Fruit fly (Drosophila melanogaster) whole organism, pupa: Measurements from ENCODE around the gene cry.

Experiments used
- CG10348 ChIP-seq: fragments of 200-800 bp; sonication (Bioruptor generic); IDR thresholded peaks from 2 replicates; pipeline ENCODE4 v1.3.6; 2022; ENCODE audit warnings: missing biosample characterization, missing genetic modification characterization
- CG12605 ChIP-seq: fragments of 200-800 bp; sonication (Bioruptor generic); IDR thresholded peaks from 2 replicates; pipeline ENCODE4 v1.3.6; 2022; ENCODE audit warnings: missing biosample characterization, missing genetic modification characterization
- CG13204 ChIP-seq: fragments of 200-800 bp; sonication (Bioruptor generic); optimal IDR thresholded peaks from 2 replicates; lab custom pipeline; 2018; ENCODE audit warnings: missing biosample characterization, mild to moderate bottlenecking, missing genetic modification characterization, moderate library complexity
- CG14655 ChIP-seq: fragments of 200-800 bp; sonication (Bioruptor generic); optimal IDR thresholded peaks from 3 replicates; lab custom pipeline; 2017; ENCODE audit warnings: mild to moderate bottlenecking, missing biosample characterization, missing genetic modification reagents, missing genetic modification characterization
- CG15710 ChIP-seq: fragments of 200-800 bp; sonication (Bioruptor generic); optimal IDR thresholded peaks from 2 replicates; lab custom pipeline; 2018; ENCODE audit warnings: missing biosample characterization, mild to moderate bottlenecking, missing genetic modification characterization, moderate library complexity
- CG17806 ChIP-seq: fragments of 200-800 bp; sonication (Bioruptor generic); optimal IDR thresholded peaks from 2 replicates; lab custom pipeline; 2018; ENCODE audit warnings: missing biosample characterization, mild to moderate bottlenecking, missing genetic modification characterization, moderate library complexity
- CG32121 ChIP-seq: fragments of 200-800 bp; sonication (Bioruptor generic); IDR thresholded peaks from 2 replicates; pipeline ENCODE4 v1.3.6; 2022; ENCODE audit warnings: missing biosample characterization, missing genetic modification characterization
- CG34367 ChIP-seq: fragments of 200-800 bp; sonication (Bioruptor generic); optimal IDR thresholded peaks from 2 replicates; lab custom pipeline; 2018; ENCODE audit warnings: missing biosample characterization, mild to moderate bottlenecking, missing genetic modification characterization
- CG4496 ChIP-seq: fragments of 200-800 bp; sonication (Bioruptor generic); IDR thresholded peaks from 3 replicates; pipeline ENCODE4 v1.3.6; 2022; ENCODE audit warnings: missing biosample characterization, missing genetic modification characterization
- CG8159 ChIP-seq: fragments of 200-800 bp; sonication (Bioruptor generic); optimal IDR thresholded peaks from 3 replicates; lab custom pipeline; 2018; ENCODE audit warnings: missing biosample characterization, mild to moderate bottlenecking, missing genetic modification characterization, moderate library complexity
- CG8301 ChIP-seq: fragments of 200-800 bp; sonication (Bioruptor generic); optimal IDR thresholded peaks from 2 replicates; lab custom pipeline; 2018; ENCODE audit warnings: missing biosample characterization, mild to moderate bottlenecking, missing genetic modification characterization
- CG9948 ChIP-seq: fragments of 200-800 bp; sonication (Bioruptor generic); optimal IDR thresholded peaks from 2 replicates; lab custom pipeline; 2018; ENCODE audit warnings: missing biosample characterization, mild to moderate bottlenecking, missing genetic modification characterization, moderate library complexity
- D1 ChIP-seq: fragments of 200-800 bp; sonication (Bioruptor generic); optimal IDR thresholded peaks from 2 replicates; lab custom pipeline; 2018; ENCODE audit warnings: missing biosample characterization, mild to moderate bottlenecking, missing genetic modification characterization, moderate library complexity
- EcR ChIP-seq: fragments of 200-800 bp; sonication (Bioruptor generic); optimal IDR thresholded peaks from 3 replicates; lab custom pipeline; 2019; ENCODE audit warnings: missing biosample characterization, missing genetic modification characterization, mild to moderate bottlenecking, moderate library complexity, missing genetic modification reagents
- Ets98B ChIP-seq: fragments of 200-800 bp; sonication (Bioruptor generic); IDR thresholded peaks from 2 replicates; pipeline ENCODE4 v1.3.6; 2022; ENCODE audit warnings: missing biosample characterization, missing genetic modification characterization
- Pif1A ChIP-seq: fragments of 200-800 bp; sonication (Bioruptor generic); optimal IDR thresholded peaks from 3 replicates; lab custom pipeline; 2016; ENCODE audit warnings: missing biosample characterization, missing genetic modification characterization
- Pif1B ChIP-seq: fragments of 200-800 bp; sonication (Bioruptor generic); optimal IDR thresholded peaks from 3 replicates; lab custom pipeline; 2016; ENCODE audit warnings: missing biosample characterization, missing genetic modification characterization
- Snoo ChIP-seq: fragments of 200-800 bp; sonication (Bioruptor generic); optimal IDR thresholded peaks from 3 replicates; lab custom pipeline; 2017; ENCODE audit warnings: missing biosample characterization, mild to moderate bottlenecking, missing genetic modification characterization, inconsistent platforms
- fd96Ca ChIP-seq: fragments of 200-800 bp; sonication (Bioruptor generic); IDR thresholded peaks from 3 replicates; pipeline ENCODE4 v1.3.6; 2022; ENCODE audit warnings: missing biosample characterization, missing genetic modification characterization
- gl ChIP-seq: fragments of 200-800 bp; sonication (Bioruptor generic); optimal IDR thresholded peaks from 2 replicates; lab custom pipeline; 2018; ENCODE audit warnings: missing biosample characterization, mild to moderate bottlenecking, missing genetic modification characterization
- rn ChIP-seq: fragments of 200-800 bp; sonication (Bioruptor generic); IDR thresholded peaks from 2 replicates; pipeline ENCODE4 v1.3.6; 2022; ENCODE audit warnings: missing biosample characterization, missing genetic modification characterization

Gene cry

dm6 chr3R:19211778-19212177 lies at the start of gene cry:
TSS of gene cry (plus strand) at chr3R:19212154.
- peak; percentile 84 for TF ChIP-seq Pif1B (GFP tag; lab: Kevin White, UChicago)
- TF ChIP-seq Pif1A: peak; percentile 86
- peak; percentile 76 for TF ChIP-seq Snoo (tag; lab: Kevin White, UChicago)
- TF ChIP-seq CG12605 (GFP tag; lab: Robert Waterston, UW): peak; percentile 65
- TF ChIP-seq CG9948 (tag; lab: Kevin White, UChicago): peak; percentile 95
- TF ChIP-seq CG34367 (tag; lab: Kevin White, UChicago): peak; percentile 91
- no peak for TF ChIP-seq EcR (GFP tag; lab: Kevin White, UChicago)
- peak; percentile 77 for TF ChIP-seq fd96Ca (GFP tag; lab: Robert Waterston, UW)
- TF ChIP-seq CG14655 (GFP tag; lab: Kevin White, UChicago): peak; percentile 95
- TF ChIP-seq CG17806: peak; percentile 93
- no peak for TF ChIP-seq CG10348 (GFP tag; lab: Robert Waterston, UW)
- TF ChIP-seq CG8301: peak; percentile 90
- TF ChIP-seq rn: peak; percentile 53; the same call in 1 of the 2 replicates
- TF ChIP-seq CG32121: peak; percentile 82; the same call in 1 of the 2 replicates
- TF ChIP-seq D1 (tag; lab: Kevin White, UChicago): peak; percentile 80
- peak; percentile 76 for TF ChIP-seq Ets98B (GFP tag; lab: Robert Waterston, UW)
- peak; percentile 95 for TF ChIP-seq CG15710 (tag; lab: Kevin White, UChicago)
- TF ChIP-seq CG13204: peak; percentile 88
- peak; percentile 78 for TF ChIP-seq CG4496 (GFP tag; lab: Robert Waterston, UW)
- peak; percentile 77 for TF ChIP-seq gl (tag; lab: Kevin White, UChicago)
- TF ChIP-seq CG8159 (tag; lab: Kevin White, UChicago): peak; percentile 96

dm6 chr3R:19163972-19164819 lies 47.8 kb upstream of the cry start, which contains the start of gene sqz:
TSS of gene sqz (plus strand) at chr3R:19164211.
- TF ChIP-seq D1 (tag; lab: Kevin White, UChicago) (peak; percentile 12), gl (tag; lab: Kevin White, UChicago) (peak; percentile 95), CG9948 (tag; lab: Kevin White, UChicago) (peak; percentile 44), CG32121 (peak; percentile 68), CG17806 (peak; percentile 42), CG10348 (GFP tag; lab: Robert Waterston, UW) (no peak), CG13204 (peak; percentile 75), Pif1B (GFP tag; lab: Kevin White, UChicago) (peak; percentile 75), rn (peak; percentile 17; the same call in 1 of the 2 replicates), Pif1A (peak; percentile 62), Ets98B (GFP tag; lab: Robert Waterston, UW) (peak; percentile 85), Snoo (tag; lab: Kevin White, UChicago) (peak; percentile 75), CG8159 (tag; lab: Kevin White, UChicago) (peak; percentile 72), CG8301 (peak; percentile 73), fd96Ca (GFP tag; lab: Robert Waterston, UW) (peak; percentile 79), CG4496 (GFP tag; lab: Robert Waterston, UW) (peak; percentile 84), CG15710 (tag; lab: Kevin White, UChicago) (peak; percentile 75), CG12605 (GFP tag; lab: Robert Waterston, UW) (peak; percentile 93), CG14655 (GFP tag; lab: Kevin White, UChicago) (peak; percentile 83), CG34367 (tag; lab: Kevin White, UChicago) (peak; percentile 72), EcR (GFP tag; lab: Kevin White, UChicago) (peak; percentile 63)

- TF ChIP-seq CG13204 (no peak), Pif1B (GFP tag; lab: Kevin White, UChicago) (no peak), CG32121 (peak; percentile 37; the same call in 1 of the 2 replicates), Snoo (tag; lab: Kevin White, UChicago) (peak; percentile 34), CG4496 (GFP tag; lab: Robert Waterston, UW) (peak; percentile 66; the same call in 2 of the 3 replicates), Pif1A (peak; percentile 20), CG8159 (tag; lab: Kevin White, UChicago) (peak; percentile 47), EcR (GFP tag; lab: Kevin White, UChicago) (no peak), CG17806 (peak; percentile 40), CG15710 (tag; lab: Kevin White, UChicago) (no peak), CG8301 (peak; percentile 38), Ets98B (GFP tag; lab: Robert Waterston, UW) (no peak; the same call in 1 of the 2 replicates), rn (0 out of 2 replicates have a peak, but pooled peaks have one; percentile 12), CG9948 (tag; lab: Kevin White, UChicago) (peak; percentile 37), gl (tag; lab: Kevin White, UChicago) (no peak), CG14655 (GFP tag; lab: Kevin White, UChicago) (peak; percentile 40), D1 (tag; lab: Kevin White, UChicago) (peak; percentile 39), fd96Ca (GFP tag; lab: Robert Waterston, UW) (no peak; the same call in 1 of the 3 replicates), CG34367 (tag; lab: Kevin White, UChicago) (peak; percentile 0), CG10348 (GFP tag; lab: Robert Waterston, UW) (no peak), CG12605 (GFP tag; lab: Robert Waterston, UW) (peak; percentile 15; the same call in 1 of the 2 replicates)
Measured at dm6 chr3R:19164873-19165456, 47.0 kb upstream of the cry start.

- TF ChIP-seq Ets98B (GFP tag; lab: Robert Waterston, UW) (peak; percentile 78), CG12605 (GFP tag; lab: Robert Waterston, UW) (peak; percentile 89), CG17806 (no peak), rn (no peak), CG34367 (tag; lab: Kevin White, UChicago) (peak; percentile 6), CG32121 (peak; percentile 69), CG15710 (tag; lab: Kevin White, UChicago) (peak; percentile 20), CG8159 (tag; lab: Kevin White, UChicago) (peak; percentile 19), CG4496 (GFP tag; lab: Robert Waterston, UW) (peak; percentile 72), CG10348 (GFP tag; lab: Robert Waterston, UW) (no peak), CG9948 (tag; lab: Kevin White, UChicago) (no peak), Pif1B (GFP tag; lab: Kevin White, UChicago) (peak; percentile 17), CG14655 (GFP tag; lab: Kevin White, UChicago) (no peak), Pif1A (peak; percentile 49), D1 (tag; lab: Kevin White, UChicago) (no peak), CG13204 (peak; percentile 32), CG8301 (no peak), fd96Ca (GFP tag; lab: Robert Waterston, UW) (peak; percentile 56; the same call in 1 of the 3 replicates), gl (tag; lab: Kevin White, UChicago) (peak; percentile 70), EcR (GFP tag; lab: Kevin White, UChicago) (peak; percentile 18), Snoo (tag; lab: Kevin White, UChicago) (peak; percentile 14)
Measured at dm6 chr3R:19165620-19166055, 46.3 kb upstream of the cry start.
